Fruit fly (Drosophila melanogaster): ENCODE data around the gene 5-HT2A.

The 5-HT2A gene

dm6 chr3R:4641254-4641573 is 28.5 kb downstream of the 5-HT2A start:
- TF ChIP-seq sr (GFP tag; IDR thresholded peaks at IDR 0.05) (no peak), CG7963 (GFP tag; IDR thresholded peaks at IDR 0.05; ENCODE audit: partially characterized antibody) (no peak), org-1 (GFP tag; optimal IDR thresholded peaks at IDR 0.05) (no peak), amos (GFP tag; IDR thresholded peaks at IDR 0.05; ENCODE audit: partially characterized antibody) (no peak), MESR4 (GFP tag; optimal IDR thresholded peaks at IDR 0.05) (peak; percentile 94), repo (GFP tag; optimal IDR thresholded peaks at IDR 0.05) (no peak), Ravus (GFP tag; IDR thresholded peaks at IDR 0.05) (no peak), z (GFP tag; IDR thresholded peaks at IDR 0.05) (no peak), Bgb (GFP tag; IDR thresholded peaks at IDR 0.05; ENCODE audit: partially characterized antibody) (no peak), HLHmδ (GFP tag; optimal IDR thresholded peaks at IDR 0.05) (no peak), CG1529 (GFP tag; optimal IDR thresholded peaks at IDR 0.05) (no peak), cg (GFP tag; optimal IDR thresholded peaks at IDR 0.05) (peak; percentile 50), Dfd (GFP tag; optimal IDR thresholded peaks at IDR 0.05) (no peak), CG8359 (GFP tag; optimal IDR thresholded peaks at IDR 0.05; ENCODE audit: borderline replicate concordance) (no peak), HLH4C (GFP tag; IDR thresholded peaks at IDR 0.05; ENCODE audit: partially characterized antibody) (0 out of 3 replicates have a peak, but pooled peaks have one; percentile 8), CG13287 (GFP tag; IDR thresholded peaks at IDR 0.05; ENCODE audit: partially characterized antibody) (no peak), ci (GFP tag; IDR thresholded peaks at IDR 0.05) (no peak), prd (optimal IDR thresholded peaks at IDR 0.05) (no peak), prd (GFP tag; IDR thresholded peaks at IDR 0.05) (no peak), Pdp1 (GFP tag; optimal IDR thresholded peaks at IDR 0.05) (peak in 1 of 2 experiments; percentile 86), Dll (GFP tag; IDR thresholded peaks at IDR 0.05; ENCODE audit: partially characterized antibody) (0 out of 4 replicates have a peak, but pooled peaks have one; percentile 11), aop (GFP tag; IDR thresholded peaks at IDR 0.05) (no peak), Hmx (GFP tag; optimal IDR thresholded peaks at IDR 0.05) (no peak), zen (tag; optimal IDR thresholded peaks at IDR 0.05) (no peak), pfk (GFP tag; optimal IDR thresholded peaks at IDR 0.05) (no peak), ham (GFP tag; IDR thresholded peaks at IDR 0.05) (no peak), CG9797 (GFP tag; optimal IDR thresholded peaks at IDR 0.05) (no peak), bab2 (GFP tag; optimal IDR thresholded peaks at IDR 0.05) (no peak), pros (GFP tag; optimal IDR thresholded peaks at IDR 0.05) (no peak), zfh2 (GFP tag; optimal IDR thresholded peaks at IDR 0.05) (no peak), Ptx1 (GFP tag; IDR thresholded peaks at IDR 0.05) (no peak), chinmo (GFP tag; IDR thresholded peaks at IDR 0.05; ENCODE audit: partially characterized antibody) (no peak), gsb-n (tag; optimal IDR thresholded peaks at IDR 0.05) (no peak), ttk (GFP tag; IDR thresholded peaks at IDR 0.05) (no peak), grn (GFP tag; optimal IDR thresholded peaks at IDR 0.05) (no peak), CG4617 (GFP tag; optimal IDR thresholded peaks at IDR 0.05; ENCODE audit: borderline replicate concordance) (peak; percentile 10), ash1 (GFP tag; optimal IDR thresholded peaks at IDR 0.05) (no peak), CG17912 (GFP tag; optimal IDR thresholded peaks at IDR 0.05) (no peak), YL-1 (GFP tag; optimal IDR thresholded peaks at IDR 0.05) (no peak), ro (GFP tag; IDR thresholded peaks at IDR 0.05) (no peak), Rx (GFP tag; IDR thresholded peaks at IDR 0.05) (no peak), CG43689 (GFP tag; IDR thresholded peaks at IDR 0.05) (no peak), CG7372 (GFP tag; IDR thresholded peaks at IDR 0.05) (no peak), CG11247 (GFP tag; IDR thresholded peaks at IDR 0.05) (no peak), CG3163 (GFP tag; optimal IDR thresholded peaks at IDR 0.05) (no peak), fu2 (GFP tag; optimal IDR thresholded peaks at IDR 0.05) (no peak), Sin3A (optimal IDR thresholded peaks at IDR 0.05) (no peak), BEAF-32 (GFP tag; optimal IDR thresholded peaks at IDR 0.05) (no peak), MBD-R2 (GFP tag; IDR thresholded peaks at IDR 0.05) (no peak), CG13296 (GFP tag; optimal IDR thresholded peaks at IDR 0.05) (no peak), ATbp (GFP tag; optimal IDR thresholded peaks at IDR 0.05) (no peak), Mad (GFP tag; optimal IDR thresholded peaks at IDR 0.05) (no peak)
